Worm (Caenorhabditis elegans): Measurements from ENCODE around the gene F22B7.3.

ce11 chrIII:8622435-8622834 is 26.3 kb upstream of the F22B7.3 start, which contains the start of gene ceh-16:
- TF ChIP-seq lin-13 (tag; optimal IDR thresholded peaks at IDR 0.05) = no peak
- no peak for TF ChIP-seq nhr-12 (tag; optimal IDR thresholded peaks at IDR 0.05)
- TF ChIP-seq unc-62 (GFP tag; optimal IDR thresholded peaks at IDR 0.05) = no peak
- no peak for TF ChIP-seq lsy-2 (tag; optimal IDR thresholded peaks at IDR 0.05)
- no peak for TF ChIP-seq ztf-11 (tag; optimal IDR thresholded peaks at IDR 0.05)
- TF ChIP-seq cnd-1 (tag; optimal IDR thresholded peaks at IDR 0.05) = no peak
- TF ChIP-seq elt-3 (tag; optimal IDR thresholded peaks at IDR 0.05) = no peak
- no peak for TF ChIP-seq nhr-76 (tag; optimal IDR thresholded peaks at IDR 0.05)
